Fruit fly (Drosophila melanogaster): ENCODE results near the gene Spp.

The Spp gene

DNA sequence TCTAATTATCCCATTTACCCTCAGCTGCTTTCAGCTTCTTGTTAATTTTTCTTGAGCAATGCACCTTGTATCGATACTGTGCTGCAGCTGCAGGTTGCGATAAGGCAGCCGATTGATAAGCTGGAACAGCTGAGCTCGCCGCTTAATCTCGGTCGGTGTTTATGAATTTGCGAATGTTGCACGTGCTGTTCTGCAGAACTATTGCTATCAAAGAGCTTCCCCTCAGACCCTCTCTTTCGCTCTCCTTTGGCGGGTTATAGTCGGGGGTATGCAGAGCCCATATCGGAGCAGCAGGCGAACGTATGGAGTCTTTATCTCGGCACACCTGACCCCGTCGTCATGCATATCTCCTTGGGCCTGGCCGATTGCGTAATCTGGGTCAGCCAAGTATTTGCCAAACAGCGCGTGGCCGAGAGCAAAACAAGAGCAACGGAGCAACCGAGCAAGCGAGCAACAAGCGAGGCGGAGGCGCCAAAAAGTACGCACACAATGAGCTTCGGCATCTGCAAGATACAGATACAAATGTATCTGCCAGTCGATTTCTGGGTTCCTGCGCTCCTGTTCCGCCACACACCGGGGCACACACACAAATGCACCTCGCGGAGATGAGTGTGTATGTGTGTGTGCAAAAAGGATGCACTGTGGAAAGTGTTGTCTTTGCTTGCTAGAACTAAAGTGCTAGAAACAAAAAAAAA, 30.2 kb downstream of the Spp start (continued):
- TF ChIP-seq Ets65A (GFP tag), result peak; percentile 40
- TF ChIP-seq CG15479 (GFP tag; optimal IDR thresholded peaks at IDR 0.05), result peak; percentile 94

DNA sequence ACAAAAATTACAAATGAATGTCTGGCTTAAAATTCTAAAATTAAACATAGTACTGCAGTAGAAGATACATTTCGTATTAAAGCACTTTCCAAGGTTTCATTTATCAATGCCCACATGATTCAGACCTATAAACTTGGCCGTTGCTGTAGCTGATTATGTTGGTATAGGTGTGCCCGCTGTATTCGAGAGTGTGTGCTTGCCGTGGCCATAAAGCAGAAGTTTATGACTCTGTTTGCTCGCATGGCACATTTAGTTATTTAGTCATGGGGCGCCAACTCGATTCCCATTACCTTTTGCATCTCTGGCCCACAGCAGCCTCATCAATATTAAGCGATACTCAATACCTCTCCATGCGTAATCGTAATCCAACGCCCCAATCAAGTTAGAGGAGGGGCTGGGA, 31.4 kb downstream of the Spp start:
- TF ChIP-seq Hr51 (GFP tag; optimal IDR thresholded peaks at IDR 0.05) (peak in 1 of 2 experiments; percentile 34), CG11695 (GFP tag; IDR thresholded peaks at IDR 0.05) (no peak), CG7839 (tag; optimal IDR thresholded peaks at IDR 0.05) (peak; percentile 34), Pdp1 (GFP tag; optimal IDR thresholded peaks at IDR 0.05) (no peak), CG6689 (GFP tag; IDR thresholded peaks at IDR 0.05) (0 out of 2 replicates have a peak, but pooled peaks have one; percentile 15), vfl (GFP tag; optimal IDR thresholded peaks at IDR 0.05) (no peak), ci (GFP tag; IDR thresholded peaks at IDR 0.05) (0 out of 3 replicates have a peak, but pooled peaks have one; percentile 44), Neu2 (GFP tag; optimal IDR thresholded peaks at IDR 0.05; ENCODE audit: borderline replicate concordance) (no peak), Hmr (GFP tag; optimal IDR thresholded peaks at IDR 0.05) (peak; percentile 31), aop (GFP tag; IDR thresholded peaks at IDR 0.05) (no peak), kah (GFP tag; optimal IDR thresholded peaks at IDR 0.05) (no peak), CG8290 (GFP tag; optimal IDR thresholded peaks at IDR 0.05) (no peak), CG8290 (tag; optimal IDR thresholded peaks at IDR 0.05) (peak in 1 of 2 experiments; percentile 15), Abd-B (GFP tag; optimal IDR thresholded peaks at IDR 0.05) (peak; percentile 52), otp (GFP tag; IDR thresholded peaks at IDR 0.05) (0 out of 3 replicates have a peak, but pooled peaks have one; percentile 7), sens (GFP tag) (peak; percentile 13), Med (GFP tag) (peak; percentile 82), Ets65A (GFP tag) (peak; percentile 55), zfh1 (GFP tag; IDR thresholded peaks at IDR 0.05) (0 out of 3 replicates have a peak, but pooled peaks have one; percentile 18), org-1 (GFP tag; optimal IDR thresholded peaks at IDR 0.05) (no peak), CG30020 (tag; optimal IDR thresholded peaks at IDR 0.05) (no peak), CG17385 (GFP tag; optimal IDR thresholded peaks at IDR 0.05) (no peak), Bgb (GFP tag; IDR thresholded peaks at IDR 0.05; ENCODE audit: partially characterized antibody) (no peak), CG10147 (GFP tag; optimal IDR thresholded peaks at IDR 0.05) (no peak), chinmo (GFP tag; IDR thresholded peaks at IDR 0.05; ENCODE audit: partially characterized antibody) (0 out of 4 replicates have a peak, but pooled peaks have one; percentile 16), CG18599 (GFP tag; optimal IDR thresholded peaks at IDR 0.05) (peak; percentile 10), salm (tag; optimal IDR thresholded peaks at IDR 0.05) (no peak), dysf (GFP tag; IDR thresholded peaks at IDR 0.05) (0 out of 3 replicates have a peak, but pooled peaks have one; percentile 17), CG2678 (tag; optimal IDR thresholded peaks at IDR 0.05) (peak; percentile 5), vvl (GFP tag; IDR thresholded peaks at IDR 0.05) (peak; percentile 60), CG12155 (GFP tag; optimal IDR thresholded peaks at IDR 0.05) (no peak), CG5953 (GFP tag; IDR thresholded peaks at IDR 0.05) (0 out of 2 replicates have a peak, but pooled peaks have one; percentile 28), abd-A (tag; optimal IDR thresholded peaks at IDR 0.05) (peak; percentile 46), Oli (tag; optimal IDR thresholded peaks at IDR 0.05) (peak; percentile 32), dmrt99B (tag; optimal IDR thresholded peaks at IDR 0.05) (peak; percentile 9), CG11696 (GFP tag; IDR thresholded peaks at IDR 0.05) (peak; percentile 75), CG18764 (GFP tag; optimal IDR thresholded peaks at IDR 0.05) (no peak), CG1603 (tag; optimal IDR thresholded peaks at IDR 0.05) (peak; percentile 33), unpg (GFP tag; optimal IDR thresholded peaks at IDR 0.05) (peak; percentile 6), CG1792 (GFP tag; optimal IDR thresholded peaks at IDR 0.05) (no peak), lola (GFP tag; optimal IDR thresholded peaks at IDR 0.05) (no peak), CG12219 (GFP tag; optimal IDR thresholded peaks at IDR 0.05) (peak; percentile 22), PHDP (tag; optimal IDR thresholded peaks at IDR 0.05) (peak; percentile 1), CG11504 (tag; optimal IDR thresholded peaks at IDR 0.05) (peak; percentile 31), CG34422 (GFP tag; IDR thresholded peaks at IDR 0.05) (0 out of 3 replicates have a peak, but pooled peaks have one; percentile 39)

Measured in whole organism, embryonic.